Worm (Caenorhabditis elegans) whole organism, midembryonic: ENCODE results near the gene str-143.

Experiments
- cog-1 ChIP-seq: sonication (generic microtip); optimal IDR thresholded peaks from 2 replicates; lab custom pipeline; 2016; ENCODE audit warnings: missing genetic modification characterization, missing compliant biosample characterization
- flt-1 ChIP-seq: fragments of 200-800 bp; sonication (Bioruptor generic); IDR thresholded peaks from 2 replicates; pipeline ENCODE4 v1.3.6; 2022; ENCODE audit warnings: missing genetic modification characterization, missing compliant biosample characterization
- klf-2 ChIP-seq: fragments of 200-800 bp; sonication (Bioruptor generic); conservative IDR thresholded peaks from 2 replicates; pipeline ENCODE4 v1.3.6; 2022; ENCODE audit warnings: missing genetic modification reagents, missing genetic modification characterization, missing compliant biosample characterization
- tab-1 ChIP-seq: fragments of 200-800 bp; sonication (Bioruptor generic); IDR thresholded peaks from 2 replicates; pipeline ENCODE4 v1.3.6; 2022; ENCODE audit warnings: missing genetic modification characterization, missing compliant biosample characterization

- no peak for TF ChIP-seq tab-1 (GFP tag; lab: Robert Waterston, UW)
- no peak for TF ChIP-seq cog-1 (tag; lab: Kevin White, UChicago)
- no peak for TF ChIP-seq klf-2
- no peak for TF ChIP-seq flt-1
Observed at ce11 chrV:8026343-8026742, 43.2 kb downstream of the str-143 start, which contains the start of gene F43H9.4.
